Worm (Caenorhabditis elegans) whole organism, L1 larva: Measurements from ENCODE around the gene C54D10.13.
A peak's percentile ranks its signal among the peaks of the same experiment; 100 is the strongest.

Experiments
- C04F5.9 ChIP-seq: sonication (generic microtip); optimal IDR thresholded peaks from 2 replicates; lab custom pipeline; 2016; ENCODE audit warnings: missing genetic modification characterization, missing compliant biosample characterization
- C16A3.4 ChIP-seq: fragments of 150-350 bp; optimal IDR thresholded peaks from 2 replicates; lab custom pipeline; 2014; ENCODE audit warnings: missing biosample characterization, missing genetic modification characterization
- C34B4.2 ChIP-seq: sonication (generic microtip); optimal IDR thresholded peaks from 2 replicates; lab custom pipeline; 2017; ENCODE audit warnings: mild to moderate bottlenecking, missing genetic modification characterization, missing compliant biosample characterization
- F16B12.6 ChIP-seq: fragments of 150-350 bp; optimal IDR thresholded peaks from 2 replicates; lab custom pipeline; 2014; ENCODE audit warnings: missing biosample characterization, missing genetic modification characterization
- aha-1 ChIP-seq: fragments of 150-350 bp; optimal IDR thresholded peaks from 2 replicates; lab custom pipeline; 2014; ENCODE audit warnings: missing biosample characterization, missing genetic modification characterization
- aly-2 ChIP-seq: fragments of 150-350 bp; optimal IDR thresholded peaks from 2 replicates; lab custom pipeline; 2014; ENCODE audit warnings: missing biosample characterization, missing genetic modification characterization
- ama-1 ChIP-seq: fragments of 150-350 bp; optimal IDR thresholded peaks from 2 replicates; lab custom pipeline; 2014
- ceh-8 ChIP-seq: fragments of 200-800 bp; sonication (Bioruptor generic); optimal IDR thresholded peaks from 2 replicates; lab custom pipeline; 2018; ENCODE audit warnings: mild to moderate bottlenecking, missing genetic modification characterization, moderate library complexity, missing compliant biosample characterization
- ceh-90 ChIP-seq: sonication (generic microtip); optimal IDR thresholded peaks from 2 replicates; lab custom pipeline; 2016; ENCODE audit warnings: missing genetic modification characterization, missing compliant biosample characterization
- efl-1 ChIP-seq, 4 experiments: fragments of 150-350 bp; optimal IDR thresholded peaks in 3 of 4; peaks in 1 of 4; 1 replicate in 1 of 4; 2 replicates in 3 of 4; lab custom pipeline; 2014; ENCODE audit warnings: missing biosample characterization in 2 of 4, missing genetic modification characterization in 2 of 4, missing genetic modification reagents in 2 of 4
- efl-3 ChIP-seq: fragments of 200-800 bp; sonication (Bioruptor generic); optimal IDR thresholded peaks from 2 replicates; lab custom pipeline; 2018; ENCODE audit warnings: mild to moderate bottlenecking, missing genetic modification characterization, missing compliant biosample characterization
- egl-13 ChIP-seq: sonication (generic microtip); optimal IDR thresholded peaks from 2 replicates; lab custom pipeline; 2016; ENCODE audit warnings: missing genotype, missing genetic modification reagents, missing genetic modification characterization, missing compliant biosample characterization
- elt-2 ChIP-seq: sonication (generic microtip); optimal IDR thresholded peaks from 2 replicates; lab custom pipeline; 2016; ENCODE audit warnings: missing genetic modification characterization, mild to moderate bottlenecking, inconsistent platforms, missing compliant biosample characterization, missing genetic modification reagents
- fkh-10 ChIP-seq: sonication (generic microtip); optimal IDR thresholded peaks from 2 replicates; lab custom pipeline; 2017; ENCODE audit warnings: missing biosample characterization, missing genetic modification reagents, missing genetic modification characterization
- fkh-8 ChIP-seq: sonication (generic microtip); optimal IDR thresholded peaks from 2 replicates; lab custom pipeline; 2016; ENCODE audit warnings: mild to moderate bottlenecking, missing genetic modification characterization, missing compliant biosample characterization
- hlh-17 ChIP-seq: fragments of 200-800 bp; sonication (Bioruptor generic); optimal IDR thresholded peaks from 2 replicates; lab custom pipeline; 2018; ENCODE audit warnings: missing genetic modification characterization, mild to moderate bottlenecking, missing compliant biosample characterization, moderate library complexity, borderline replicate concordance
- hlh-4 ChIP-seq: sonication (generic microtip); optimal IDR thresholded peaks from 2 replicates; lab custom pipeline; 2016; ENCODE audit warnings: mild to moderate bottlenecking, missing genetic modification characterization, missing compliant biosample characterization
- hpl-2 ChIP-seq: fragments of 150-350 bp; optimal IDR thresholded peaks from 2 replicates; lab custom pipeline; 2014; ENCODE audit warnings: missing biosample characterization, missing genetic modification reagents, missing genetic modification characterization
- lin-13 ChIP-seq: fragments of 150-350 bp; optimal IDR thresholded peaks from 2 replicates; lab custom pipeline; 2014; ENCODE audit warnings: missing biosample characterization, missing genetic modification reagents, missing genetic modification characterization
- lin-14 ChIP-seq: fragments of 200-800 bp; sonication (Bioruptor generic); optimal IDR thresholded peaks from 2 replicates; lab custom pipeline; 2018; ENCODE audit warnings: mild to moderate bottlenecking, missing genetic modification characterization, moderate library complexity, missing compliant biosample characterization
- lin-15B ChIP-seq: fragments of 150-350 bp; sonication (generic microtip); optimal IDR thresholded peaks from 3 replicates; lab custom pipeline; 2014; ENCODE audit warnings: missing biosample characterization, missing genetic modification characterization
- lin-35 ChIP-seq, 2 experiments: fragments of 150-350 bp; optimal IDR thresholded peaks; 2 replicates each; lab custom pipeline; 2014; ENCODE audit warnings: missing biosample characterization in 2 of 2, missing genetic modification characterization in 2 of 2, missing genetic modification reagents in 2 of 2
- lir-3 ChIP-seq: sonication (generic microtip); optimal IDR thresholded peaks from 2 replicates; lab custom pipeline; 2016; ENCODE audit warnings: mild to moderate bottlenecking, missing genetic modification characterization, moderate library complexity, missing compliant biosample characterization; ENCODE audit not compliant: poor library complexity
- lsy-2 ChIP-seq, 2 experiments: fragments of 150-350 bp; optimal IDR thresholded peaks; 2 replicates each; lab custom pipeline; 2014; ENCODE audit warnings: missing biosample characterization in 2 of 2, missing genetic modification characterization in 2 of 2
- mep-1 ChIP-seq: fragments of 150-350 bp; optimal IDR thresholded peaks from 2 replicates; lab custom pipeline; 2014; ENCODE audit warnings: missing biosample characterization, missing genetic modification characterization
- nhr-12 ChIP-seq: sonication (generic microtip); optimal IDR thresholded peaks from 2 replicates; lab custom pipeline; 2017; ENCODE audit warnings: missing biosample characterization, missing genetic modification characterization
- nhr-20 ChIP-seq: sonication (generic microtip); optimal IDR thresholded peaks from 2 replicates; lab custom pipeline; 2016; ENCODE audit warnings: mild to moderate bottlenecking, missing genetic modification characterization, missing compliant biosample characterization
- nhr-28 ChIP-seq: fragments of 150-350 bp; optimal IDR thresholded peaks from 2 replicates; lab custom pipeline; 2014; ENCODE audit warnings: missing biosample characterization, missing genetic modification characterization
- nhr-71 ChIP-seq: sonication (generic microtip); optimal IDR thresholded peaks from 2 replicates; lab custom pipeline; 2016; ENCODE audit warnings: mild to moderate bottlenecking, missing genetic modification characterization, moderate library complexity, missing compliant biosample characterization
- nhr-76 ChIP-seq: sonication (generic microtip); optimal IDR thresholded peaks from 2 replicates; lab custom pipeline; 2017; ENCODE audit warnings: missing biosample characterization, missing genetic modification characterization
- nhr-84 ChIP-seq: sonication (generic microtip); optimal IDR thresholded peaks from 2 replicates; lab custom pipeline; 2017; ENCODE audit warnings: missing biosample characterization, missing genetic modification characterization
- nhr-85 ChIP-seq: sonication (generic microtip); peaks from one replicate; lab custom pipeline; 2016; ENCODE audit warnings: missing genetic modification characterization, inconsistent platforms, missing compliant biosample characterization
- pax-3 ChIP-seq: fragments of 200-800 bp; sonication (Bioruptor generic); optimal IDR thresholded peaks from 2 replicates; lab custom pipeline; 2018; ENCODE audit warnings: mild to moderate bottlenecking, missing genetic modification characterization, moderate library complexity, missing compliant biosample characterization
- rnt-1 ChIP-seq: sonication (generic microtip); optimal IDR thresholded peaks from 2 replicates; lab custom pipeline; 2016; ENCODE audit warnings: mild to moderate bottlenecking, missing genetic modification characterization, moderate library complexity, missing compliant biosample characterization
- snpc-4 ChIP-seq: fragments of 150-350 bp; optimal IDR thresholded peaks from 2 replicates; lab custom pipeline; 2014; ENCODE audit warnings: missing biosample characterization, missing genetic modification characterization
- snu-23 ChIP-seq: sonication (generic microtip); optimal IDR thresholded peaks from 2 replicates; lab custom pipeline; 2016; ENCODE audit warnings: missing genetic modification characterization, missing compliant biosample characterization
- tlp-1 ChIP-seq: fragments of 150-350 bp; optimal IDR thresholded peaks from 2 replicates; lab custom pipeline; 2014; ENCODE audit warnings: missing biosample characterization, missing genetic modification characterization
- unc-62 ChIP-seq: fragments of 150-350 bp; optimal IDR thresholded peaks from 2 replicates; lab custom pipeline; 2014; ENCODE audit warnings: missing biosample characterization, missing genetic modification reagents, missing genetic modification characterization
- unc-86 ChIP-seq: sonication (generic microtip); optimal IDR thresholded peaks from 2 replicates; lab custom pipeline; 2016; ENCODE audit warnings: missing genetic modification characterization, missing compliant biosample characterization
- unc-98 ChIP-seq: fragments of 200-800 bp; sonication (Bioruptor generic); IDR thresholded peaks from 2 replicates; pipeline ENCODE4 v1.3.6; 2022; ENCODE audit warnings: missing genetic modification characterization, missing compliant biosample characterization
- vab-15 ChIP-seq: sonication (generic microtip); optimal IDR thresholded peaks from 2 replicates; lab custom pipeline; 2017; ENCODE audit warnings: missing genotype, mild to moderate bottlenecking, missing genetic modification characterization, missing compliant biosample characterization
- xbp-1 ChIP-seq: sonication (generic microtip); optimal IDR thresholded peaks from 2 replicates; lab custom pipeline; 2016; ENCODE audit warnings: missing genetic modification characterization, missing compliant biosample characterization
- zag-1 ChIP-seq: fragments of 150-350 bp; optimal IDR thresholded peaks from 2 replicates; lab custom pipeline; 2014; ENCODE audit warnings: missing biosample characterization, missing genetic modification characterization
- zip-4 ChIP-seq: fragments of 200-800 bp; sonication (Bioruptor generic); optimal IDR thresholded peaks from 2 replicates; lab custom pipeline; 2018; ENCODE audit warnings: mild to moderate bottlenecking, missing genetic modification characterization, moderate library complexity, missing compliant biosample characterization
- ztf-11 ChIP-seq, 2 experiments: sonication (generic microtip); optimal IDR thresholded peaks; 2 replicates each; lab custom pipeline; 2016 to 2017; ENCODE audit warnings: missing genetic modification characterization in 2 of 2, missing biosample characterization in 1 of 2, missing compliant biosample characterization in 1 of 2
- ztf-4 ChIP-seq: fragments of 150-350 bp; optimal IDR thresholded peaks from 2 replicates; lab custom pipeline; 2014; ENCODE audit warnings: missing biosample characterization, missing genetic modification characterization

The C54D10.13 gene

ce11 chrV:12417277-12417676, 14.8 kb downstream of the C54D10.13 start, which contains the start of gene cdr-3:
Gene cdr-3, minus strand, starts transcription at chrV:12417377.
- TF ChIP-seq zip-4 (GFP tag; lab: Kevin White, UChicago) (no peak), nhr-76 (tag; lab: Kevin White, UChicago) (no peak), rnt-1 (no peak)
- TF ChIP-seq, all 84 proteins: peak for 0

ce11 chrV:12415656-12416055, 16.4 kb downstream of the C54D10.13 start, which contains the start of gene cdr-2:
Gene cdr-2, minus strand, starts transcription at chrV:12415709.
- no peak for TF ChIP-seq xbp-1 (tag; lab: Kevin White, UChicago)
- TF ChIP-seq fkh-10 (GFP tag; lab: Kevin White, UChicago), result no peak
- no peak for TF ChIP-seq hpl-2 (GFP tag; lab: Kevin White, UChicago)
- TF ChIP-seq zag-1, result no peak
- no peak for TF ChIP-seq efl-1 (optimal IDR thresholded peaks at IDR 0.05; lab: Kevin White, UChicago)
- TF ChIP-seq efl-1 (GFP tag; optimal IDR thresholded peaks at IDR 0.05 in 1 of 2; lab: Kevin White, UChicago), result peak in 1 of 2 experiments; percentile 48
- TF ChIP-seq lin-13 (GFP tag; lab: Kevin White, UChicago), result no peak
- TF ChIP-seq efl-3 (GFP tag; lab: Kevin White, UChicago), result no peak
- TF ChIP-seq F16B12.6 (tag; lab: Kevin White, UChicago), result no peak
- no peak for TF ChIP-seq unc-86 (tag; lab: Kevin White, UChicago)
- no peak for TF ChIP-seq zip-4 (GFP tag; lab: Kevin White, UChicago)
- TF ChIP-seq pax-3 (tag; lab: Kevin White, UChicago), result no peak
- no peak for TF ChIP-seq vab-15 (tag; lab: Kevin White, UChicago)
- no peak for TF ChIP-seq C16A3.4
- no peak for TF ChIP-seq snpc-4 (tag; lab: Kevin White, UChicago)
- TF ChIP-seq egl-13 (tag; lab: Kevin White, UChicago), result no peak
- no peak for TF ChIP-seq C04F5.9 (tag; lab: Kevin White, UChicago)
- TF ChIP-seq elt-2, result peak; percentile 57
- TF ChIP-seq ama-1 (lab: Kevin White, UChicago), result no peak
- no peak for TF ChIP-seq unc-98 (GFP tag; lab: Robert Waterston, UW)
- no peak for TF ChIP-seq fkh-8 (tag; lab: Kevin White, UChicago)
- TF ChIP-seq hlh-4, result no peak
- TF ChIP-seq tlp-1, result no peak
- TF ChIP-seq lir-3, result no peak
- TF ChIP-seq nhr-20 (tag; lab: Kevin White, UChicago), result peak; percentile 14
- TF ChIP-seq unc-62 (GFP tag; lab: Kevin White, UChicago), result no peak

ce11 chrV:12414362-12414761, 17.7 kb downstream of the C54D10.13 start:
- TF ChIP-seq ceh-90 (tag; lab: Kevin White, UChicago) (no peak), elt-2 (peak; percentile 13)
- TF ChIP-seq, all 84 proteins: peak for 1

ce11 chrV:12413651-12414114, 18.4 kb downstream of the C54D10.13 start, which contains the start of gene cdr-6:
Gene cdr-6, minus strand, starts transcription at chrV:12413701.
- peak in 1 of 2 experiments; percentile 6 for TF ChIP-seq lin-35 (GFP tag; optimal IDR thresholded peaks at IDR 0.05; lab: Kevin White, UChicago)
- TF ChIP-seq nhr-28 (tag; lab: Kevin White, UChicago), result peak; percentile 13
- TF ChIP-seq aha-1 (tag; lab: Kevin White, UChicago), result no peak
- TF ChIP-seq nhr-20 (tag; lab: Kevin White, UChicago), result peak; percentile 72
- no peak for TF ChIP-seq ztf-11 (tag; optimal IDR thresholded peaks at IDR 0.05; lab: Kevin White, UChicago)
- no peak for TF ChIP-seq ztf-4 (tag; lab: Kevin White, UChicago)
- peak; percentile 42 for TF ChIP-seq lin-14 (GFP tag; lab: Kevin White, UChicago)
- no peak for TF ChIP-seq ama-1 (lab: Kevin White, UChicago)
- TF ChIP-seq efl-1 (optimal IDR thresholded peaks at IDR 0.05; lab: Kevin White, UChicago), result peak in 1 of 2 experiments; percentile 13
- TF ChIP-seq efl-1 (GFP tag; optimal IDR thresholded peaks at IDR 0.05 in 1 of 2; lab: Kevin White, UChicago), result no peak
- no peak for TF ChIP-seq lsy-2 (tag; optimal IDR thresholded peaks at IDR 0.05; lab: Kevin White, UChicago)
- TF ChIP-seq mep-1 (tag; lab: Kevin White, UChicago), result peak; percentile 5
- TF ChIP-seq unc-62 (GFP tag; lab: Kevin White, UChicago), result no peak
- TF ChIP-seq aly-2 (tag; lab: Kevin White, UChicago), result no peak
- TF ChIP-seq nhr-71, result peak; percentile 36
- TF ChIP-seq hlh-17 (GFP tag; lab: Kevin White, UChicago), result no peak
- TF ChIP-seq zag-1, result no peak
- no peak for TF ChIP-seq tlp-1
- TF ChIP-seq C16A3.4, result no peak
- TF ChIP-seq C34B4.2 (tag; lab: Kevin White, UChicago), result no peak
- TF ChIP-seq ceh-8 (GFP tag; lab: Kevin White, UChicago), result no peak
- no peak for TF ChIP-seq snu-23 (GFP tag; lab: Kevin White, UChicago)
- TF ChIP-seq lin-15B (tag; lab: Kevin White, UChicago), result no peak
- TF ChIP-seq nhr-84 (tag; lab: Kevin White, UChicago), result no peak
- no peak for TF ChIP-seq nhr-85 (tag; lab: Kevin White, UChicago)
- TF ChIP-seq nhr-12 (tag; lab: Kevin White, UChicago), result no peak
